Worm (Caenorhabditis elegans) whole organism, mixed stage, embryonic: ENCODE data around the gene bcs-1.
A peak's percentile ranks its signal among the peaks of the same experiment; 100 is the strongest.

Experiments
- M03D4.4 ChIP-seq: sonication (generic microtip); optimal IDR thresholded peaks from 2 replicates; lab custom pipeline; 2017; ENCODE audit warnings: mild to moderate bottlenecking, missing genetic modification characterization, missing compliant biosample characterization
- bed-3 ChIP-seq: fragments of 200-800 bp; sonication (Bioruptor generic); optimal IDR thresholded peaks from 3 replicates; lab custom pipeline; 2018; ENCODE audit warnings: mild to moderate bottlenecking, missing genetic modification characterization, moderate library complexity, missing compliant biosample characterization
- blmp-1 ChIP-seq: fragments of 150-350 bp; optimal IDR thresholded peaks from 2 replicates; lab custom pipeline; 2014; ENCODE audit warnings: missing biosample characterization, missing genetic modification characterization
- ceh-39 ChIP-seq: fragments of 150-350 bp; optimal IDR thresholded peaks from 2 replicates; lab custom pipeline; 2014; ENCODE audit warnings: missing biosample characterization, missing genetic modification characterization
- ceh-43 ChIP-seq: fragments of 200-800 bp; sonication (Bioruptor generic); optimal IDR thresholded peaks from 2 replicates; lab custom pipeline; 2018; ENCODE audit warnings: mild to moderate bottlenecking, missing genetic modification characterization, moderate library complexity, missing compliant biosample characterization
- ceh-83 ChIP-seq: fragments of 200-800 bp; sonication (Bioruptor generic); optimal IDR thresholded peaks from 2 replicates; lab custom pipeline; 2018; ENCODE audit warnings: mild to moderate bottlenecking, missing genetic modification characterization, missing compliant biosample characterization
- ces-1 ChIP-seq: fragments of 150-350 bp; optimal IDR thresholded peaks from 2 replicates; lab custom pipeline; 2014; ENCODE audit warnings: missing biosample characterization, missing genetic modification reagents, missing genetic modification characterization
- cnd-1 ChIP-seq: fragments of 200-800 bp; sonication (Bioruptor generic); optimal IDR thresholded peaks from 2 replicates; lab custom pipeline; 2018; ENCODE audit warnings: mild to moderate bottlenecking, missing genetic modification characterization, missing compliant biosample characterization
- drap-1 ChIP-seq: fragments of 200-800 bp; sonication (Bioruptor generic); optimal IDR thresholded peaks from 3 replicates; lab custom pipeline; 2018; ENCODE audit warnings: mild to moderate bottlenecking, missing genetic modification characterization, missing compliant biosample characterization
- elt-1 ChIP-seq: sonication (generic microtip); optimal IDR thresholded peaks from 2 replicates; lab custom pipeline; 2017; ENCODE audit warnings: missing genetic modification characterization, mild to moderate bottlenecking, missing compliant biosample characterization, antibody characterized with exemption, moderate library complexity, borderline replicate concordance; ENCODE audit not compliant: insufficient read depth
- elt-3 ChIP-seq: fragments of 150-350 bp; optimal IDR thresholded peaks from 2 replicates; lab custom pipeline; 2014; ENCODE audit warnings: missing biosample characterization, missing genetic modification characterization
- flh-1 ChIP-seq: fragments of 200-800 bp; sonication (Bioruptor generic); optimal IDR thresholded peaks from 2 replicates; lab custom pipeline; 2018; ENCODE audit warnings: mild to moderate bottlenecking, missing genetic modification characterization, moderate library complexity, missing compliant biosample characterization
- ham-2 ChIP-seq: fragments of 200-800 bp; sonication (Bioruptor generic); optimal IDR thresholded peaks from 2 replicates; lab custom pipeline; 2018; ENCODE audit warnings: mild to moderate bottlenecking, missing genetic modification characterization, missing compliant biosample characterization
- hlh-1 ChIP-seq: fragments of 150-350 bp; optimal IDR thresholded peaks from 2 replicates; lab custom pipeline; 2014; ENCODE audit warnings: missing biosample characterization, missing genetic modification reagents, missing genetic modification characterization
- lin-32 ChIP-seq: fragments of 200-800 bp; sonication (Bioruptor generic); optimal IDR thresholded peaks from 2 replicates; lab custom pipeline; 2018; ENCODE audit warnings: mild to moderate bottlenecking, missing genetic modification characterization, missing compliant biosample characterization
- lsy-2 ChIP-seq: fragments of 150-350 bp; optimal IDR thresholded peaks from 2 replicates; lab custom pipeline; 2014; ENCODE audit warnings: missing biosample characterization, missing genetic modification characterization
- mab-5 ChIP-seq: fragments of 150-350 bp; optimal IDR thresholded peaks from 2 replicates; lab custom pipeline; 2014; ENCODE audit warnings: missing biosample characterization, missing genetic modification characterization
- mep-1 ChIP-seq: fragments of 150-350 bp; optimal IDR thresholded peaks from 2 replicates; lab custom pipeline; 2017; ENCODE audit warnings: missing biosample characterization, missing genetic modification reagents, missing genetic modification characterization, inconsistent platforms
- mls-2 ChIP-seq: sonication (generic microtip); optimal IDR thresholded peaks from 2 replicates; lab custom pipeline; 2016; ENCODE audit warnings: mild to moderate bottlenecking, missing genetic modification characterization, moderate library complexity, missing compliant biosample characterization
- nhr-12 ChIP-seq: fragments of 150-350 bp; optimal IDR thresholded peaks from 2 replicates; lab custom pipeline; 2014; ENCODE audit warnings: missing biosample characterization, missing genetic modification characterization
- nhr-2 ChIP-seq: fragments of 150-350 bp; optimal IDR thresholded peaks from 2 replicates; lab custom pipeline; 2014; ENCODE audit warnings: missing biosample characterization, missing genetic modification characterization
- nhr-237 ChIP-seq: fragments of 150-350 bp; optimal IDR thresholded peaks from 2 replicates; lab custom pipeline; 2014; ENCODE audit warnings: missing biosample characterization, missing genetic modification characterization
- nhr-28 ChIP-seq: fragments of 150-350 bp; optimal IDR thresholded peaks from 2 replicates; lab custom pipeline; 2014; ENCODE audit warnings: missing biosample characterization, missing genetic modification characterization
- nhr-76 ChIP-seq: sonication (generic microtip); optimal IDR thresholded peaks from 2 replicates; lab custom pipeline; 2017; ENCODE audit warnings: missing biosample characterization, missing genetic modification characterization
- pha-4 ChIP-seq: fragments of 150-350 bp; optimal IDR thresholded peaks from 2 replicates; lab custom pipeline; 2018; ENCODE audit warnings: missing biosample characterization, missing genetic modification reagents, missing genetic modification characterization
- tbx-8 ChIP-seq: fragments of 200-800 bp; sonication (Bioruptor generic); optimal IDR thresholded peaks from 2 replicates; lab custom pipeline; 2018; ENCODE audit warnings: mild to moderate bottlenecking, missing genetic modification characterization, moderate library complexity, missing compliant biosample characterization
- unc-39 ChIP-seq: fragments of 150-350 bp; optimal IDR thresholded peaks from 2 replicates; lab custom pipeline; 2014; ENCODE audit warnings: missing biosample characterization, missing genetic modification characterization
- unc-62 ChIP-seq: fragments of 150-350 bp; optimal IDR thresholded peaks from 2 replicates; lab custom pipeline; 2014; ENCODE audit warnings: missing biosample characterization, missing genetic modification reagents, missing genetic modification characterization
- zip-8 ChIP-seq: fragments of 150-350 bp; optimal IDR thresholded peaks from 2 replicates; lab custom pipeline; 2014; ENCODE audit warnings: missing biosample characterization, missing genetic modification characterization
- ztf-11 ChIP-seq: fragments of 150-350 bp; optimal IDR thresholded peaks from 2 replicates; lab custom pipeline; 2014; ENCODE audit warnings: missing biosample characterization, missing genetic modification characterization

Gene bcs-1

ce11 chrII:8603567-8604359, 32.9 kb downstream of the bcs-1 start, which contains the start of gene suf-1:
Gene suf-1 (plus strand): TSS chrII:8603846.
- TF ChIP-seq lsy-2 (tag; lab: Kevin White, UChicago) (peak; percentile 33), ces-1 (GFP tag; lab: Kevin White, UChicago) (peak; percentile 62), nhr-12 (tag; lab: Kevin White, UChicago) (no peak)

ce11 chrII:8606549-8606948, 35.7 kb downstream of the bcs-1 start, which contains the start of gene F28C6.8:
Gene F28C6.8 (plus strand): TSS chrII:8606849.
- TF ChIP-seq flh-1 (GFP tag; lab: Kevin White, UChicago) (no peak), nhr-2 (tag; lab: Kevin White, UChicago) (no peak), ces-1 (GFP tag; lab: Kevin White, UChicago) (no peak), M03D4.4 (no peak), nhr-76 (tag; lab: Kevin White, UChicago) (no peak), pha-4 (no peak), zip-8 (tag; lab: Kevin White, UChicago) (no peak), drap-1 (no peak), hlh-1 (tag; lab: Kevin White, UChicago) (no peak), unc-39 (tag; lab: Kevin White, UChicago) (no peak), mls-2 (tag; lab: Kevin White, UChicago) (no peak), cnd-1 (tag; lab: Kevin White, UChicago) (no peak), ceh-43 (GFP tag; lab: Kevin White, UChicago) (no peak), tbx-8 (GFP tag; lab: Kevin White, UChicago) (no peak), lin-32 (GFP tag; lab: Kevin White, UChicago) (no peak), ceh-83 (GFP tag; lab: Kevin White, UChicago) (no peak)

ce11 chrII:8607662-8608061, 36.8 kb downstream of the bcs-1 start, which contains the start of gene F28C6.10:
Gene F28C6.10 (plus strand): TSS chrII:8607962.
- no peak for TF ChIP-seq ceh-43 (GFP tag; lab: Kevin White, UChicago)
- no peak for TF ChIP-seq ceh-83 (GFP tag; lab: Kevin White, UChicago)
- TF ChIP-seq unc-62 = no peak
- TF ChIP-seq ztf-11 (tag; lab: Kevin White, UChicago) = no peak
- TF ChIP-seq blmp-1 (tag; lab: Kevin White, UChicago) = no peak
- no peak for TF ChIP-seq lin-32 (GFP tag; lab: Kevin White, UChicago)
- no peak for TF ChIP-seq mls-2 (tag; lab: Kevin White, UChicago)
- TF ChIP-seq mep-1 (tag; lab: Kevin White, UChicago) = no peak
- TF ChIP-seq M03D4.4 = no peak
- no peak for TF ChIP-seq nhr-12 (tag; lab: Kevin White, UChicago)
- TF ChIP-seq elt-1 (tag; lab: Kevin White, UChicago) = no peak
- no peak for TF ChIP-seq tbx-8 (GFP tag; lab: Kevin White, UChicago)
- no peak for TF ChIP-seq cnd-1 (tag; lab: Kevin White, UChicago)
- no peak for TF ChIP-seq unc-39 (tag; lab: Kevin White, UChicago)
- no peak for TF ChIP-seq ham-2 (GFP tag; lab: Kevin White, UChicago)

ce11 chrII:8610085-8610484, 39.2 kb downstream of the bcs-1 start, which contains the start of gene F28C6.9:
Gene F28C6.9 (minus strand): TSS chrII:8610185.
- TF ChIP-seq blmp-1 (tag; lab: Kevin White, UChicago) = no peak
- TF ChIP-seq pha-4 = no peak
- TF ChIP-seq mab-5 (tag; lab: Kevin White, UChicago) = no peak
- no peak for TF ChIP-seq nhr-28 (tag; lab: Kevin White, UChicago)
- no peak for TF ChIP-seq M03D4.4
- no peak for TF ChIP-seq nhr-237 (tag; lab: Kevin White, UChicago)
- no peak for TF ChIP-seq mep-1 (tag; lab: Kevin White, UChicago)
- TF ChIP-seq elt-3 (tag; lab: Kevin White, UChicago) = no peak
- no peak for TF ChIP-seq flh-1 (GFP tag; lab: Kevin White, UChicago)
- no peak for TF ChIP-seq tbx-8 (GFP tag; lab: Kevin White, UChicago)
- no peak for TF ChIP-seq bed-3 (GFP tag; lab: Kevin White, UChicago)
- TF ChIP-seq ceh-39 (tag; lab: Kevin White, UChicago) = no peak
- TF ChIP-seq ceh-43 (GFP tag; lab: Kevin White, UChicago) = no peak
